Fruit fly (Drosophila melanogaster): ENCODE measurements around the gene CG16824.

Gene CG16824

DNA sequence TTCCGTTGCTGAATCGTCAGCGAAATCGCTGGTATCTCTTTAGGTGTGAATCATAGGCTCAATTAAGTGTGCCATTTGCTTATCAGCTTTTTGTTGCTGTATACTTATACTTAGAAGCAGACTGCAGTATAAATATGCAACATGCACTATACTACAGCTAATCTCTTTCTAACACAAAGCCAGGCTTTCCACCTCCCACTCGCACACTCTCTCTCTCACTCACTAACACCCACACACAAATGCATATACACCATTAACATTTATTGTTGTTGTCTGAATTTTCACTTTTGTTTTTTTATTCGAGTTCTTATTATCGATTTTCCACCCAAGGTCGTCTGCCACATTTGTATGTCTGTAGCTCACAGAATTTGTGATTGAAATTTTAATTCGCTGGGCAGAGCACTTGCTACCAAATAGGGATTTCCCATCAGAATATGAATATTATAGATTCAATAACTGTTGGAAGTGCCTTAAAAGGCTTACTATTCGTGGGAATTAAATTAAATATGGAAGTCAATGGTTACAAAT, 4.0 kb downstream of the CG16824 start:
- TF ChIP-seq CG8301 (tag; optimal IDR thresholded peaks at IDR 0.05) (no peak), Snoo (tag; optimal IDR thresholded peaks at IDR 0.05) (no peak), D1 (tag; optimal IDR thresholded peaks at IDR 0.05) (no peak), CG9948 (tag; optimal IDR thresholded peaks at IDR 0.05) (no peak), CG8159 (tag; optimal IDR thresholded peaks at IDR 0.05) (no peak), Pif1B (GFP tag; optimal IDR thresholded peaks at IDR 0.05) (no peak), CG17806 (tag; optimal IDR thresholded peaks at IDR 0.05) (no peak), fd96Ca (GFP tag; IDR thresholded peaks at IDR 0.05) (no peak), Pif1A (GFP tag; optimal IDR thresholded peaks at IDR 0.05) (no peak), Ets98B (GFP tag; IDR thresholded peaks at IDR 0.05) (no peak)

DNA sequence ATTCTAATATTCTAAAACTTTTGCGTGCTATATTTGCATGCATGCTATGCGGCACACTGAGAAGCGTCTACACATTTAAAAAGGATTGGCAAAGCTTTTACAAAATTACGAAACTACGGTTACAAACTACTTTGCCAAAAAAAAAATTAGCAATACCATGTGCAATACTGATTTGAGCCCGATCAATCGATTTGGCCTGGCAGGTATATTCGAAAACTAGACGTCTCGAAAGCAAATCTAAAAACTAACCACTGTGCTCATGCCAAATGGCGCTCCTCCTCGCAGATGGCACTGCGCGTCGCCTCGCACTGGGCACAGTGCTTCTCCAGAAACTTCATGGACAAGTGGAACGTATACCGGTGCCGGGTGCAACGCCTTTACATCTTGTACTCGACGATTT, 11.7 kb downstream of the CG16824 start, which contains the start of gene CG16825:
CG16825 (plus strand) TSS at position 301 of the 400 bp plus-strand sequence.
- TF ChIP-seq Ets98B (GFP tag; IDR thresholded peaks at IDR 0.05): no peak
- TF ChIP-seq CG4496 (GFP tag; IDR thresholded peaks at IDR 0.05): no peak
- no peak for TF ChIP-seq CG10348 (GFP tag; IDR thresholded peaks at IDR 0.05)
- TF ChIP-seq CG32121 (GFP tag; IDR thresholded peaks at IDR 0.05): no peak

DNA sequence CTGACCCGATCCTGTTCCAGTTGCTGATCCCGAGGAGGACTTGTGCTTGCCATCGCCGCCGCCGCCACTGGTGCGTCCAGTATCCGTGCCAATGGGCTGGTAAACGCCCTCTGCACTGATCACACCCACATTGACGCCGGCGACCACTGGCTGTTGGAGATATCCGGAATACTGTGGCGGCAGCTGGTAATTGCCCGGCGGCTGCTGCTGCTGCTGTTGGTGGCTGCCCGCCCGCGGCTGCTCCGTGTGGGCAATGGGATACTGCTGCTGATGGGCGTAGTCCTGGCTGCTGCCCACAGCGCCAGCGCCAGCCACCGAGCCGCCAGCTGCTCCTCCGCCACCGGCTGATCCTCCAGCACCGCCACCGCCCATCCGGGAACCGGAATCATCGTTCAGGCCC, 12.2 kb downstream of the CG16824 start:
- TF ChIP-seq CG8159 (tag; optimal IDR thresholded peaks at IDR 0.05) (no peak), CG13204 (GFP tag; optimal IDR thresholded peaks at IDR 0.05) (no peak), CG8301 (tag; optimal IDR thresholded peaks at IDR 0.05) (no peak), Pif1A (GFP tag; optimal IDR thresholded peaks at IDR 0.05) (no peak), fd96Ca (GFP tag; IDR thresholded peaks at IDR 0.05) (no peak), D1 (tag; optimal IDR thresholded peaks at IDR 0.05) (no peak), CG10348 (GFP tag; IDR thresholded peaks at IDR 0.05) (no peak), CG4496 (GFP tag; IDR thresholded peaks at IDR 0.05) (no peak), CG15710 (tag; optimal IDR thresholded peaks at IDR 0.05) (no peak)

DNA sequence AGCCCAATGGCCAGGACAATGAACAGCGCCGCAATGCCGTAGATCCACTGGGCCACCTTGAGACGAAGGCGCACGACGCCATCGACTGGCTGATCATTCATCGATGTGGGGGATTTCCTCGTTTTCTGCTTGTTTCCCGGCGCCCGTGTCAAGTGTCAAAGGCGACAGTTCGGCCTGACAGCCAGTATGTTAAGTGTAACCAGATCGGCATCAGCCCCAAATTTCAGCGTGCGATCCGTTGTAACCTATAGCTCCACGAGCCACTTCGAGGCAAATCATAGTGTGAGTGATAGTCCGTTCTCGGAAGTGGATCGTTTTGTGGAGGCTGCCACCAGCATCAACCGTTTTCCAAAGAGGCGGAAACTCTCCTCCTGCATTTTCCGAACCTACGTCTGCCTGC, 13.8 kb downstream of the CG16824 start, which contains the start of gene CG43779:
CG43779 (minus strand) TSS at position 101 of the 400 bp plus-strand sequence.
- TF ChIP-seq CG8159 (tag; optimal IDR thresholded peaks at IDR 0.05): no peak
- TF ChIP-seq rn (GFP tag; IDR thresholded peaks at IDR 0.05): no peak
- no peak for TF ChIP-seq EcR (GFP tag; optimal IDR thresholded peaks at IDR 0.05)
- no peak for TF ChIP-seq Snoo (tag; optimal IDR thresholded peaks at IDR 0.05)
- TF ChIP-seq CG34367 (tag; optimal IDR thresholded peaks at IDR 0.05): no peak
- no peak for TF ChIP-seq Pif1B (GFP tag; optimal IDR thresholded peaks at IDR 0.05)
- no peak for TF ChIP-seq CG8301 (tag; optimal IDR thresholded peaks at IDR 0.05)
- no peak for TF ChIP-seq CG14655 (GFP tag; optimal IDR thresholded peaks at IDR 0.05)
- TF ChIP-seq CG15710 (tag; optimal IDR thresholded peaks at IDR 0.05): no peak
- TF ChIP-seq D1 (tag; optimal IDR thresholded peaks at IDR 0.05): no peak
- no peak for TF ChIP-seq CG9948 (tag; optimal IDR thresholded peaks at IDR 0.05)
- no peak for TF ChIP-seq fd96Ca (GFP tag; IDR thresholded peaks at IDR 0.05)
- TF ChIP-seq CG13204 (GFP tag; optimal IDR thresholded peaks at IDR 0.05): no peak
- no peak for TF ChIP-seq Pif1A (GFP tag; optimal IDR thresholded peaks at IDR 0.05)
- TF ChIP-seq Ets98B (GFP tag; IDR thresholded peaks at IDR 0.05): no peak
- no peak for TF ChIP-seq gl (tag; optimal IDR thresholded peaks at IDR 0.05)
- no peak for TF ChIP-seq CG4496 (GFP tag; IDR thresholded peaks at IDR 0.05)
- no peak for TF ChIP-seq CG17806 (tag; optimal IDR thresholded peaks at IDR 0.05)
- no peak for TF ChIP-seq CG12605 (GFP tag; IDR thresholded peaks at IDR 0.05)

DNA sequence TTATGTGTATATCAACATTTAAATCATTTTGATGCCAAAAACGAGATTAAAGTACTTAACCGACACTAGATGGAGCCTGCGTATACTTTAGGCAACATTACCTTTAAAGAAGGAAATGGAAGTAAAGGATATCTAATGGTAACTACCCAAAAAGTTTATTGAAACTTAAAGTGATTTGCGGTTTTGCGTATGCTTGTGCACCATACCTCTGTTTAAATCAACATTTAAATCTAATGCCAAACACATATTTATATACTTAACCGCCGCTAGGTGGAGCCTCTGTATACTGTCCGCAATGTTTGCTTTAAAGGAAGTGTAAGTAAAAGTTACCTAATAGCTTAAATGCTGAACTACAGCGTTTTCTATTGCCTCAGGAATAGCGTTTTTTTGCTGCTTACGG, 33.0 kb downstream of the CG16824 start:
- TF ChIP-seq CG8301 (tag; optimal IDR thresholded peaks at IDR 0.05): no peak
- no peak for TF ChIP-seq CG12605 (GFP tag; IDR thresholded peaks at IDR 0.05)
- no peak for TF ChIP-seq EcR (GFP tag; optimal IDR thresholded peaks at IDR 0.05)
- TF ChIP-seq CG13204 (GFP tag; optimal IDR thresholded peaks at IDR 0.05): no peak
- TF ChIP-seq Snoo (tag; optimal IDR thresholded peaks at IDR 0.05): no peak

DNA sequence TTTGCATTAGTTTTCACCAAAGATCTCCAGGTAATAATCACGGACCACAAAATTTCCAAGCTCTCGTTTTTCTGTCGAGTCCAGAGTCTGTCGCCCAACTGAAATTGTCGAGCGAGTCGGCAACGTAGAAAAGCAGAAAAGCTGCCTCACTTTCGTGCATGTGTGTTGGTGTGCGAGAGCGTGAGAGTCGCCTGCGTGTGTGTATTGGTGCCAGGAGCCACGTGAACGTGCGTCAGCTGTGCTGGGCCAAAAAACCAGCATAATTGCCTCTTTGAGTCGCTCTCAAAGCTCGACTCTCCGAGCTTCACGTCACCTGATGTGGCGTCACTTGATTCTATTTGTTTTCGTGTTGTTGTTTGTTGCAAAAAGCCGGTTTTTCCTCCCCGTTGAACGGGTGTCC, 38.2 kb downstream of the CG16824 start, which contains the start of gene hbt:
hbt (minus strand) TSS at position 101 of the 400 bp plus-strand sequence.
- TF ChIP-seq CG14655 (GFP tag; optimal IDR thresholded peaks at IDR 0.05) (no peak), EcR (GFP tag; optimal IDR thresholded peaks at IDR 0.05) (no peak), Snoo (tag; optimal IDR thresholded peaks at IDR 0.05) (no peak), CG17806 (tag; optimal IDR thresholded peaks at IDR 0.05) (no peak), CG34367 (tag; optimal IDR thresholded peaks at IDR 0.05) (no peak), CG15710 (tag; optimal IDR thresholded peaks at IDR 0.05) (no peak), gl (tag; optimal IDR thresholded peaks at IDR 0.05) (no peak), CG13204 (GFP tag; optimal IDR thresholded peaks at IDR 0.05) (no peak), fd96Ca (GFP tag; IDR thresholded peaks at IDR 0.05) (no peak), rn (GFP tag; IDR thresholded peaks at IDR 0.05) (no peak), CG8301 (tag; optimal IDR thresholded peaks at IDR 0.05) (no peak), Ets98B (GFP tag; IDR thresholded peaks at IDR 0.05) (no peak), CG8159 (tag; optimal IDR thresholded peaks at IDR 0.05) (no peak), CG9948 (tag; optimal IDR thresholded peaks at IDR 0.05) (no peak), Pif1A (GFP tag; optimal IDR thresholded peaks at IDR 0.05) (no peak), D1 (tag; optimal IDR thresholded peaks at IDR 0.05) (no peak), Pif1B (GFP tag; optimal IDR thresholded peaks at IDR 0.05) (no peak)
